Fruit fly (Drosophila melanogaster) whole organism, embryonic: Measurements from ENCODE around the gene CG11737.
A peak's percentile ranks its signal among the peaks of the same experiment; 100 is the strongest.

Experiments
- Aef1 ChIP-seq: fragments of 200-800 bp; sonication (Bioruptor generic); IDR thresholded peaks from 3 replicates; pipeline ENCODE4 v1.3.6; 2022; ENCODE audit warnings: missing biosample characterization, missing genetic modification characterization
- Bgb ChIP-seq: fragments of 200-800 bp; sonication (Bioruptor generic); IDR thresholded peaks from 2 replicates; pipeline ENCODE4 v1.3.6; 2022; ENCODE audit warnings: missing biosample characterization, missing genetic modification characterization; ENCODE audit not compliant: partially characterized antibody
- CG10959 ChIP-seq: fragments of 200-800 bp; sonication (Bioruptor generic); IDR thresholded peaks from 2 replicates; pipeline ENCODE4 v1.3.6; 2022; ENCODE audit warnings: missing biosample characterization, missing genetic modification characterization
- CG11093 ChIP-seq: fragments of 200-800 bp; sonication (Bioruptor generic); IDR thresholded peaks from 3 replicates; pipeline ENCODE4 v1.3.6; 2022; ENCODE audit warnings: missing biosample characterization, missing genetic modification characterization
- CG11398 ChIP-seq: fragments of 200-800 bp; sonication (Bioruptor generic); optimal IDR thresholded peaks from 2 replicates; lab custom pipeline; 2016; ENCODE audit warnings: missing biosample characterization, missing genetic modification characterization
- CG13624 ChIP-seq: fragments of 200-800 bp; sonication (Bioruptor generic); optimal IDR thresholded peaks from 2 replicates; lab custom pipeline; 2016; ENCODE audit warnings: missing biosample characterization, missing genetic modification characterization
- CG14050 ChIP-seq: fragments of 200-800 bp; sonication (Bioruptor generic); IDR thresholded peaks from 3 replicates; pipeline ENCODE4 v1.3.6; 2022; ENCODE audit warnings: missing biosample characterization, missing genetic modification characterization
- CG14441 ChIP-seq: fragments of 200-800 bp; sonication (Bioruptor generic); IDR thresholded peaks from 2 replicates; pipeline ENCODE4 v1.3.6; 2022; ENCODE audit warnings: missing biosample characterization, missing genetic modification characterization
- CG14710 ChIP-seq: fragments of 200-800 bp; sonication (Bioruptor generic); optimal IDR thresholded peaks from 3 replicates; lab custom pipeline; 2019; ENCODE audit warnings: missing biosample characterization, mild to moderate bottlenecking, missing genetic modification characterization, moderate library complexity
- CG14860 ChIP-seq: fragments of 200-800 bp; sonication (Bioruptor generic); IDR thresholded peaks from 3 replicates; pipeline ENCODE4 v1.3.6; 2022; ENCODE audit warnings: missing biosample characterization, missing genetic modification characterization; ENCODE audit not compliant: partially characterized antibody
- CG2202 ChIP-seq: fragments of 200-800 bp; sonication (Bioruptor generic); optimal IDR thresholded peaks from 2 replicates; lab custom pipeline; 2018; ENCODE audit warnings: missing biosample characterization, mild to moderate bottlenecking, missing genetic modification characterization
- CG31441 ChIP-seq: fragments of 200-800 bp; sonication (Bioruptor generic); IDR thresholded peaks from 2 replicates; pipeline ENCODE4 v1.3.6; 2022; ENCODE audit warnings: missing biosample characterization, missing genetic modification characterization
- CG32532 ChIP-seq: fragments of 200-800 bp; sonication (Bioruptor generic); IDR thresholded peaks from 2 replicates; pipeline ENCODE4 v1.3.6; 2022; ENCODE audit warnings: missing biosample characterization, missing genetic modification characterization
- CG3281 ChIP-seq: fragments of 200-800 bp; sonication (Bioruptor generic); optimal IDR thresholded peaks from 3 replicates; lab custom pipeline; 2017; ENCODE audit warnings: missing biosample characterization, mild to moderate bottlenecking, missing genetic modification characterization
- CG33213 ChIP-seq: fragments of 200-800 bp; sonication (Bioruptor generic); optimal IDR thresholded peaks from 3 replicates; lab custom pipeline; 2016; ENCODE audit warnings: missing biosample characterization, missing genetic modification characterization
- CG3847 ChIP-seq: fragments of 200-800 bp; sonication (Bioruptor generic); IDR thresholded peaks from 2 replicates; pipeline ENCODE4 v1.3.6; 2022; ENCODE audit warnings: missing biosample characterization, missing genetic modification characterization
- CG3995 ChIP-seq: fragments of 200-800 bp; sonication (Bioruptor generic); optimal IDR thresholded peaks from 3 replicates; lab custom pipeline; 2016; ENCODE audit warnings: missing biosample characterization, missing genetic modification characterization
- CG42726 ChIP-seq: fragments of 200-800 bp; sonication (Bioruptor generic); IDR thresholded peaks from 2 replicates; pipeline ENCODE4 v1.3.6; 2022; ENCODE audit warnings: missing biosample characterization, missing genetic modification characterization; ENCODE audit not compliant: partially characterized antibody
- CG43689 ChIP-seq: fragments of 200-800 bp; sonication (Bioruptor generic); IDR thresholded peaks from 2 replicates; pipeline ENCODE4 v1.3.6; 2022; ENCODE audit warnings: missing biosample characterization, missing genetic modification characterization
- CG4707 ChIP-seq: fragments of 200-800 bp; sonication (Bioruptor generic); optimal IDR thresholded peaks from 2 replicates; lab custom pipeline; 2018; ENCODE audit warnings: missing biosample characterization, mild to moderate bottlenecking, missing genetic modification characterization, moderate library complexity
- CG4730 ChIP-seq: fragments of 200-800 bp; sonication (Bioruptor generic); IDR thresholded peaks from 2 replicates; pipeline ENCODE4 v1.3.6; 2022; ENCODE audit warnings: missing biosample characterization, missing genetic modification characterization
- CG4854 ChIP-seq: fragments of 200-800 bp; sonication (Bioruptor generic); optimal IDR thresholded peaks from 2 replicates; lab custom pipeline; 2016; ENCODE audit warnings: missing biosample characterization, missing genetic modification characterization, inconsistent platforms
- CG6175 ChIP-seq: fragments of 200-800 bp; sonication (Bioruptor generic); IDR thresholded peaks from 3 replicates; pipeline ENCODE4 v1.3.6; 2022; ENCODE audit warnings: missing biosample characterization, missing genetic modification characterization
- CG6683 ChIP-seq: fragments of 200-800 bp; sonication (Bioruptor generic); optimal IDR thresholded peaks from 2 replicates; lab custom pipeline; 2017; ENCODE audit warnings: missing biosample characterization, mild to moderate bottlenecking, missing genetic modification characterization, missing genetic modification reagents
- CG6854 ChIP-seq: fragments of 200-800 bp; sonication (Bioruptor generic); optimal IDR thresholded peaks from 3 replicates; lab custom pipeline; 2017; ENCODE audit warnings: missing biosample characterization, mild to moderate bottlenecking, missing genetic modification characterization
- CG7372 ChIP-seq: fragments of 200-800 bp; sonication (Bioruptor generic); IDR thresholded peaks from 2 replicates; pipeline ENCODE4 v1.3.6; 2022; ENCODE audit warnings: missing biosample characterization, missing genetic modification characterization
- CG9817 ChIP-seq: fragments of 200-800 bp; sonication (Bioruptor generic); optimal IDR thresholded peaks from 2 replicates; lab custom pipeline; 2018; ENCODE audit warnings: missing biosample characterization, mild to moderate bottlenecking, missing genetic modification characterization, moderate library complexity
- CG9876 ChIP-seq: fragments of 200-800 bp; sonication (Bioruptor generic); optimal IDR thresholded peaks from 2 replicates; lab custom pipeline; 2016; ENCODE audit warnings: missing biosample characterization, missing genetic modification characterization
- CTCF ChIP-seq: fragments of 200-800 bp; sonication (Bioruptor generic); optimal IDR thresholded peaks from 2 replicates; lab custom pipeline; 2017; ENCODE audit warnings: missing biosample characterization, mild to moderate bottlenecking, missing genetic modification characterization, moderate library complexity
- Deaf1 ChIP-seq: fragments of 200-800 bp; optimal IDR thresholded peaks from 3 replicates; lab custom pipeline; 2019; ENCODE audit warnings: missing biosample characterization, mild to moderate bottlenecking, missing genetic modification characterization, moderate library complexity
- Dek ChIP-seq: fragments of 200-800 bp; sonication (Bioruptor generic); optimal IDR thresholded peaks from 3 replicates; lab custom pipeline; 2019; ENCODE audit warnings: missing biosample characterization, mild to moderate bottlenecking, missing genetic modification characterization, moderate library complexity
- Dll ChIP-seq: fragments of 200-800 bp; sonication (Bioruptor generic); IDR thresholded peaks from 4 replicates; pipeline ENCODE4 v1.3.6; 2022; ENCODE audit warnings: missing biosample characterization, missing genetic modification characterization; ENCODE audit not compliant: partially characterized antibody
- HLH4C ChIP-seq: fragments of 200-800 bp; sonication (Bioruptor generic); IDR thresholded peaks from 3 replicates; pipeline ENCODE4 v1.3.6; 2022; ENCODE audit warnings: missing biosample characterization, missing genetic modification characterization; ENCODE audit not compliant: partially characterized antibody
- Hey ChIP-seq: fragments of 200-800 bp; sonication (Bioruptor generic); optimal IDR thresholded peaks from 3 replicates; lab custom pipeline; 2018; ENCODE audit warnings: missing biosample characterization, mild to moderate bottlenecking, missing genetic modification characterization
- HmgZ ChIP-seq: fragments of 200-800 bp; sonication (Bioruptor generic); optimal IDR thresholded peaks from 2 replicates; lab custom pipeline; 2018; ENCODE audit warnings: missing biosample characterization, mild to moderate bottlenecking, missing genetic modification characterization
- Oaz ChIP-seq: fragments of 200-800 bp; sonication (Bioruptor generic); IDR thresholded peaks from 2 replicates; pipeline ENCODE4 v1.3.6; 2022; ENCODE audit warnings: missing biosample characterization, missing genetic modification characterization
- Opbp ChIP-seq: fragments of 200-800 bp; sonication (Bioruptor generic); IDR thresholded peaks from 3 replicates; pipeline ENCODE4 v1.3.6; 2022; ENCODE audit warnings: missing biosample characterization, missing genetic modification characterization; ENCODE audit not compliant: partially characterized antibody
- ab ChIP-seq: fragments of 200-800 bp; sonication (Bioruptor generic); optimal IDR thresholded peaks from 2 replicates; lab custom pipeline; 2016; ENCODE audit warnings: missing biosample characterization, missing genetic modification characterization
- ara ChIP-seq: fragments of 200-800 bp; sonication (Bioruptor generic); IDR thresholded peaks from 2 replicates; pipeline ENCODE4 v1.3.6; 2022; ENCODE audit warnings: missing biosample characterization, missing genetic modification characterization
- br ChIP-seq: fragments of >200 bp; optimal IDR thresholded peaks from 2 replicates; lab custom pipeline; 2017
- cato ChIP-seq: fragments of 200-800 bp; sonication (Bioruptor generic); optimal IDR thresholded peaks from 2 replicates; lab custom pipeline; 2016; ENCODE audit warnings: missing biosample characterization, missing genetic modification characterization, borderline replicate concordance
- chif ChIP-seq, 2 experiments: fragments of 200-800 bp; sonication (Bioruptor generic); optimal IDR thresholded peaks; 3 replicates each; lab custom pipeline; 2016; ENCODE audit warnings: missing biosample characterization in 2 of 2, missing genetic modification characterization in 2 of 2
- chinmo ChIP-seq: fragments of 200-800 bp; sonication (Bioruptor generic); IDR thresholded peaks from 4 replicates; pipeline ENCODE4 v1.3.6; 2022; ENCODE audit warnings: missing biosample characterization, missing genetic modification characterization; ENCODE audit not compliant: partially characterized antibody
- fd3F ChIP-seq: fragments of 200-800 bp; sonication (Bioruptor generic); optimal IDR thresholded peaks from 2 replicates; lab custom pipeline; 2018; ENCODE audit warnings: missing biosample characterization, mild to moderate bottlenecking, missing genetic modification characterization, moderate library complexity
- gem ChIP-seq: fragments of 200-800 bp; sonication (Bioruptor generic); optimal IDR thresholded peaks from 2 replicates; lab custom pipeline; 2019; ENCODE audit warnings: missing biosample characterization, mild to moderate bottlenecking, missing genetic modification characterization, moderate library complexity
- hb ChIP-seq: fragments of 200-800 bp; sonication (Bioruptor generic); IDR thresholded peaks from 3 replicates; pipeline ENCODE4 v1.3.6; 2022; ENCODE audit warnings: missing biosample characterization, missing genetic modification characterization; ENCODE audit not compliant: partially characterized antibody
- lab ChIP-seq: fragments of 200-800 bp; sonication (Bioruptor generic); optimal IDR thresholded peaks from 3 replicates; lab custom pipeline; 2017; ENCODE audit warnings: missing biosample characterization, missing genetic modification characterization, mild to moderate bottlenecking, moderate library complexity, missing genetic modification reagents
- org-1 ChIP-seq: fragments of 200-800 bp; sonication (Bioruptor generic); optimal IDR thresholded peaks from 2 replicates; lab custom pipeline; 2017; ENCODE audit warnings: missing biosample characterization, missing genetic modification characterization
- rib ChIP-seq: fragments of 200-800 bp; sonication (Bioruptor generic); IDR thresholded peaks from 2 replicates; pipeline ENCODE4 v1.3.6; 2022; ENCODE audit warnings: missing biosample characterization, missing genetic modification characterization
- seq ChIP-seq: fragments of 200-800 bp; sonication (Bioruptor generic); IDR thresholded peaks from 2 replicates; pipeline ENCODE4 v1.3.6; 2022; ENCODE audit warnings: missing biosample characterization, missing genetic modification characterization
- sob ChIP-seq: fragments of 200-800 bp; sonication (Bioruptor generic); IDR thresholded peaks from 2 replicates; pipeline ENCODE4 v1.3.6; 2022; ENCODE audit warnings: missing biosample characterization, missing genetic modification characterization
- sqz ChIP-seq: fragments of 200-800 bp; sonication (Bioruptor generic); optimal IDR thresholded peaks from 3 replicates; lab custom pipeline; 2018; ENCODE audit warnings: missing biosample characterization, mild to moderate bottlenecking, missing genetic modification characterization

Gene CG11737

dm6 chr3R:8524277-8524676, 6.6 kb downstream of the CG11737 start (continued):
- TF ChIP-seq CG4730 (GFP tag; lab: Robert Waterston, UW) (no peak), CG11093 (GFP tag; lab: Robert Waterston, UW) (no peak), CG3281 (GFP tag; lab: Kevin White, UChicago) (peak; percentile 2), HLH4C (GFP tag; lab: Robert Waterston, UW) (no peak), hb (GFP tag; lab: Robert Waterston, UW) (no peak), chinmo (GFP tag; lab: Robert Waterston, UW) (no peak), CG11398 (GFP tag; lab: Kevin White, UChicago) (no peak), CTCF (no peak), cato (no peak), Hey (tag; lab: Kevin White, UChicago) (no peak), Dek (no peak), Bgb (no peak), CG10959 (GFP tag; lab: Robert Waterston, UW) (no peak), CG31441 (no peak), Opbp (GFP tag; lab: Robert Waterston, UW) (no peak), CG9817 (tag; lab: Kevin White, UChicago) (no peak), CG33213 (no peak), ara (no peak), CG3995 (GFP tag; lab: Kevin White, UChicago) (no peak), rib (GFP tag; lab: Robert Waterston, UW) (no peak), CG32532 (GFP tag; lab: Robert Waterston, UW) (peak; percentile 51; the same call in 1 of the 2 replicates), gem (tag; lab: Kevin White, UChicago) (peak; percentile 43), Dll (GFP tag; lab: Robert Waterston, UW) (no peak), CG3847 (peak; percentile 20; the same call in 1 of the 2 replicates), CG4854 (GFP tag; lab: Kevin White, UChicago) (no peak), sob (GFP tag; lab: Robert Waterston, UW) (no peak), Deaf1 (tag; lab: Kevin White, UChicago) (no peak), CG13624 (GFP tag; lab: Kevin White, UChicago) (no peak), Oaz (no peak), CG4707 (GFP tag; lab: Kevin White, UChicago) (no peak), CG43689 (GFP tag; lab: Robert Waterston, UW) (no peak), HmgZ (tag; lab: Kevin White, UChicago) (no peak), Aef1 (GFP tag; lab: Robert Waterston, UW) (peak; percentile 18; the same call in 1 of the 3 replicates), ab (GFP tag; lab: Kevin White, UChicago) (no peak), CG42726 (GFP tag; lab: Robert Waterston, UW) (no peak), seq (GFP tag; lab: Robert Waterston, UW) (no peak), fd3F (no peak), CG14441 (peak; percentile 54), chif (GFP tag; optimal IDR thresholded peaks at IDR 0.05; lab: Kevin White, UChicago) (no peak), CG2202 (tag; lab: Kevin White, UChicago) (no peak), br (lab: Kevin White, UChicago) (no peak), CG14050 (GFP tag; lab: Robert Waterston, UW) (no peak; the same call in 2 of the 3 replicates), CG6854 (GFP tag; lab: Kevin White, UChicago) (no peak), lab (peak; percentile 62), org-1 (peak; percentile 7), CG14710 (tag; lab: Kevin White, UChicago) (no peak), CG6683 (GFP tag; lab: Kevin White, UChicago) (no peak), CG7372 (GFP tag; lab: Robert Waterston, UW) (0 out of 2 replicates have a peak, but pooled peaks have one; percentile 22), sqz (GFP tag; lab: Kevin White, UChicago) (no peak), CG14860 (GFP tag; lab: Robert Waterston, UW) (no peak), CG6175 (GFP tag; lab: Robert Waterston, UW) (no peak), CG9876 (GFP tag; lab: Kevin White, UChicago) (no peak)
